Fruit fly (Drosophila melanogaster): Measurements from ENCODE around the gene Cyp4s3.

Cyp4s3 gene

dm6 chrX:15076038-15076575, 40.2 kb downstream of the Cyp4s3 start, which contains the start of gene Lsd-2:
TSS of gene Lsd-2 (minus strand) at chrX:15076220.
- TF ChIP-seq CG11902 (GFP tag; optimal IDR thresholded peaks at IDR 0.05): no peak
- TF ChIP-seq ss (GFP tag; optimal IDR thresholded peaks at IDR 0.05): peak; percentile 3 to 55
- TF ChIP-seq Hr4 (GFP tag; optimal IDR thresholded peaks at IDR 0.05): peak; percentile 20
- TF ChIP-seq CG3919 (GFP tag; optimal IDR thresholded peaks at IDR 0.05): peak; percentile 41
- no peak for TF ChIP-seq Gug (GFP tag; IDR thresholded peaks at IDR 0.05)
- TF ChIP-seq eg (GFP tag; IDR thresholded peaks at IDR 0.05): peak; percentile 56; the same call in 2 of the 3 replicates
- no peak for TF ChIP-seq fd85E (GFP tag; optimal IDR thresholded peaks at IDR 0.05)
- peak; percentile 47 for TF ChIP-seq CG6808 (GFP tag; optimal IDR thresholded peaks at IDR 0.05)
- peak; percentile 67 for TF ChIP-seq Eip78C (GFP tag)
- TF ChIP-seq CG10669 (GFP tag; optimal IDR thresholded peaks at IDR 0.05): peak; percentile 7
- TF ChIP-seq Blimp-1 (GFP tag; optimal IDR thresholded peaks at IDR 0.05): no peak
- peak; percentile 70 for TF ChIP-seq vri (GFP tag; optimal IDR thresholded peaks at IDR 0.05)
- peak; percentile 42 for TF ChIP-seq CG9139 (GFP tag; optimal IDR thresholded peaks at IDR 0.05)
- peak; percentile 0 for TF ChIP-seq CG10631 (GFP tag; optimal IDR thresholded peaks at IDR 0.05)
- no peak for TF ChIP-seq lz (GFP tag; optimal IDR thresholded peaks at IDR 0.05)
- TF ChIP-seq CG6163 (GFP tag; IDR thresholded peaks at IDR 0.05): peak; percentile 67; the same call in 2 of the 3 replicates
- no peak for TF ChIP-seq CG11762 (GFP tag; optimal IDR thresholded peaks at IDR 0.05; ENCODE audit: insufficient read depth)
- peak; percentile 32 for TF ChIP-seq CG6854 (GFP tag; optimal IDR thresholded peaks at IDR 0.05)
- TF ChIP-seq Sox14 (GFP tag; optimal IDR thresholded peaks at IDR 0.05): peak; percentile 63
- peak in 1 of 2 experiments; percentile 21 for TF ChIP-seq salr (GFP tag; optimal IDR thresholded peaks at IDR 0.05)
- no peak for TF ChIP-seq spab (GFP tag; optimal IDR thresholded peaks at IDR 0.05)
- TF ChIP-seq CG6276 (GFP tag; optimal IDR thresholded peaks at IDR 0.05): no peak
- peak; percentile 9 for TF ChIP-seq fd59A (GFP tag; optimal IDR thresholded peaks at IDR 0.05)
- peak; percentile 41; the same call in 2 of the 3 replicates for TF ChIP-seq CG8119 (GFP tag; IDR thresholded peaks at IDR 0.05)
- TF ChIP-seq CG34406 (GFP tag; optimal IDR thresholded peaks at IDR 0.05): no peak
- TF ChIP-seq CG6792 (GFP tag; optimal IDR thresholded peaks at IDR 0.05): no peak
- TF ChIP-seq Hr38 (GFP tag; optimal IDR thresholded peaks at IDR 0.05): no peak
- TF ChIP-seq acj6 (GFP tag; optimal IDR thresholded peaks at IDR 0.05): peak; percentile 4
- TF ChIP-seq achi (GFP tag; optimal IDR thresholded peaks at IDR 0.05): no peak
- peak; percentile 31 for TF ChIP-seq CG32006 (GFP tag; optimal IDR thresholded peaks at IDR 0.05)
- no peak for TF ChIP-seq Ets96B (tag; optimal IDR thresholded peaks at IDR 0.05)
- no peak for TF ChIP-seq OdsH (GFP tag; optimal IDR thresholded peaks at IDR 0.05)
- TF ChIP-seq Met (GFP tag; optimal IDR thresholded peaks at IDR 0.05): peak; percentile 13
- TF ChIP-seq esn (GFP tag; optimal IDR thresholded peaks at IDR 0.05): peak; percentile 25
- no peak for TF ChIP-seq Smox (GFP tag; optimal IDR thresholded peaks at IDR 0.05)
- TF ChIP-seq svp (GFP tag): peak; percentile 90
- TF ChIP-seq topi (GFP tag; optimal IDR thresholded peaks at IDR 0.05): peak; percentile 17
- TF ChIP-seq Hr39 (GFP tag; optimal IDR thresholded peaks at IDR 0.05): no peak
- peak; percentile 48 for TF ChIP-seq Sox102F (GFP tag; optimal IDR thresholded peaks at IDR 0.05)
- no peak for TF ChIP-seq dac (GFP tag; optimal IDR thresholded peaks at IDR 0.05)
- TF ChIP-seq CG3032 (tag; optimal IDR thresholded peaks at IDR 0.05): no peak
- TF ChIP-seq fkh (GFP tag; optimal IDR thresholded peaks at IDR 0.05): peak; percentile 12
- peak; percentile 24 for TF ChIP-seq CG4318 (GFP tag; optimal IDR thresholded peaks at IDR 0.05)
- TF ChIP-seq pdm3 (GFP tag; optimal IDR thresholded peaks at IDR 0.05): peak; percentile 13
- TF ChIP-seq Eip93F (GFP tag; optimal IDR thresholded peaks at IDR 0.05): no peak
- peak; percentile 30 for TF ChIP-seq dsx (GFP tag; optimal IDR thresholded peaks at IDR 0.05; ENCODE audit: poor library complexity, severe bottlenecking)
- peak; percentile 14 for TF ChIP-seq Ets21C (GFP tag; optimal IDR thresholded peaks at IDR 0.05)
- peak; percentile 37 for TF ChIP-seq net (GFP tag; optimal IDR thresholded peaks at IDR 0.05)
- peak; percentile 40 for TF ChIP-seq CG7368 (GFP tag; optimal IDR thresholded peaks at IDR 0.05)
- no peak for TF ChIP-seq Lpt (GFP tag; optimal IDR thresholded peaks at IDR 0.05)
- peak; percentile 59 for TF ChIP-seq CG15336 (GFP tag; IDR thresholded peaks at IDR 0.05)
- TF ChIP-seq CG8319 (GFP tag; optimal IDR thresholded peaks at IDR 0.05): no peak
